Worm (Caenorhabditis elegans) whole organism, young adult: Measurements from ENCODE around the gene Y7A5A.2.
"Not testable (repeated sequence)": the region's sequence is repeated elsewhere in the genome, so short reads cannot be mapped to it uniquely, and the experiment has no call there.

Experiments
- B0035.1 ChIP-seq: sonication (generic microtip); optimal IDR thresholded peaks from 2 replicates; lab custom pipeline; 2016; ENCODE audit warnings: missing genetic modification characterization, mild to moderate bottlenecking, missing compliant biosample characterization, missing genotype, missing genetic modification reagents
- B0261.1 ChIP-seq: sonication (generic microtip); optimal IDR thresholded peaks from 2 replicates; lab custom pipeline; 2016; ENCODE audit warnings: mild to moderate bottlenecking, missing genetic modification characterization, moderate library complexity, missing compliant biosample characterization
- C17E4.6 ChIP-seq: fragments of 200-800 bp; sonication (Bioruptor generic); IDR thresholded peaks from 2 replicates; pipeline ENCODE4 v1.3.6; 2022; ENCODE audit warnings: missing genetic modification reagents, missing genetic modification characterization, missing compliant biosample characterization
- D2030.7 ChIP-seq: fragments of 200-800 bp; sonication (Bioruptor generic); IDR thresholded peaks from 2 replicates; pipeline ENCODE4 v1.3.6; 2022; ENCODE audit warnings: missing genetic modification reagents, missing genetic modification characterization, missing compliant biosample characterization
- F22D6.2 ChIP-seq: sonication (generic microtip); optimal IDR thresholded peaks from 2 replicates; lab custom pipeline; 2016; ENCODE audit warnings: mild to moderate bottlenecking, missing genetic modification characterization, missing compliant biosample characterization
- F23B12.7 ChIP-seq: sonication (generic microtip); optimal IDR thresholded peaks from 2 replicates; lab custom pipeline; 2017; ENCODE audit warnings: missing genetic modification characterization, mild to moderate bottlenecking, missing compliant biosample characterization, antibody characterized with exemption, moderate library complexity; ENCODE audit not compliant: insufficient read depth
- F49E8.2 ChIP-seq: sonication (generic microtip); optimal IDR thresholded peaks from 3 replicates; lab custom pipeline; 2017; ENCODE audit warnings: missing genetic modification characterization, mild to moderate bottlenecking, missing compliant biosample characterization, antibody characterized with exemption, moderate library complexity; ENCODE audit not compliant: insufficient read depth
- K11D2.4 ChIP-seq: fragments of 200-800 bp; sonication (Bioruptor generic); IDR thresholded peaks from 2 replicates; pipeline ENCODE4 v1.3.6; 2022; ENCODE audit warnings: missing genetic modification reagents, missing genetic modification characterization, missing compliant biosample characterization
- Y95B8A.8 ChIP-seq: fragments of 200-800 bp; sonication (Bioruptor generic); IDR thresholded peaks from 2 replicates; pipeline ENCODE4 v1.3.6; 2022; ENCODE audit warnings: missing genetic modification reagents, missing genetic modification characterization, missing compliant biosample characterization
- ZK185.1 ChIP-seq: sonication (generic microtip); optimal IDR thresholded peaks from 2 replicates; lab custom pipeline; 2016; ENCODE audit warnings: mild to moderate bottlenecking, missing genetic modification characterization, missing compliant biosample characterization; ENCODE audit not compliant: poor library complexity, severe bottlenecking
- akir-1 ChIP-seq: fragments of 200-800 bp; sonication (Bioruptor generic); optimal IDR thresholded peaks from 2 replicates; lab custom pipeline; 2018; ENCODE audit warnings: mild to moderate bottlenecking, missing genetic modification characterization, moderate library complexity, missing compliant biosample characterization
- aptf-3 ChIP-seq: fragments of 200-800 bp; sonication (Bioruptor generic); IDR thresholded peaks from 2 replicates; pipeline ENCODE4 v1.3.6; 2022; ENCODE audit warnings: missing genetic modification characterization, missing compliant biosample characterization
- atf-7 ChIP-seq: sonication (generic microtip); optimal IDR thresholded peaks from 2 replicates; lab custom pipeline; 2017; ENCODE audit warnings: mild to moderate bottlenecking, missing genetic modification characterization, missing compliant biosample characterization
- attf-6 ChIP-seq: fragments of 200-800 bp; sonication (Bioruptor generic); IDR thresholded peaks from 2 replicates; pipeline ENCODE4 v1.3.6; 2022; ENCODE audit warnings: missing genetic modification reagents, missing genetic modification characterization, missing compliant biosample characterization
- bed-2 ChIP-seq: fragments of 200-800 bp; sonication (Bioruptor generic); IDR thresholded peaks from 2 replicates; pipeline ENCODE4 v1.3.6; 2022; ENCODE audit warnings: missing genetic modification reagents, missing genetic modification characterization, missing compliant biosample characterization
- cebp-1 ChIP-seq, 2 experiments: fragments of 200-800 bp in 1 of 2; sonication (Bioruptor generic) in 1 of 2; sonication (generic microtip) in 1 of 2; IDR thresholded peaks in 1 of 2; optimal IDR thresholded peaks in 1 of 2; 2 replicates each; pipeline versions ENCODE4 v1.3.6 to Lab custom; 2017 to 2022; ENCODE audit warnings: missing compliant biosample characterization in 2 of 2, missing genetic modification characterization in 2 of 2, mild to moderate bottlenecking in 1 of 2, missing genetic modification reagents in 1 of 2, moderate library complexity in 1 of 2
- cebp-2 ChIP-seq: fragments of 200-800 bp; sonication (Bioruptor generic); IDR thresholded peaks from 2 replicates; pipeline ENCODE4 v1.3.6; 2022; ENCODE audit warnings: missing genetic modification characterization, missing compliant biosample characterization
- ceh-40 ChIP-seq: fragments of 200-800 bp; sonication (Bioruptor generic); IDR thresholded peaks from 2 replicates; pipeline ENCODE4 v1.3.6; 2022; ENCODE audit warnings: missing genetic modification characterization, missing compliant biosample characterization
- dox-1 ChIP-seq: fragments of 200-800 bp; sonication (Bioruptor generic); IDR thresholded peaks from 2 replicates; pipeline ENCODE4 v1.3.6; 2022; ENCODE audit warnings: missing genetic modification reagents, missing genetic modification characterization, missing compliant biosample characterization
- dpl-1 ChIP-seq: fragments of 150-350 bp; optimal IDR thresholded peaks from 2 replicates; lab custom pipeline; 2014; ENCODE audit warnings: missing biosample characterization, missing genetic modification reagents, missing genetic modification characterization
- egrh-3 ChIP-seq: fragments of 200-800 bp; sonication (Bioruptor generic); IDR thresholded peaks from 2 replicates; pipeline ENCODE4 v1.3.6; 2022; ENCODE audit warnings: missing genetic modification reagents, missing genetic modification characterization, missing compliant biosample characterization
- ekl-4 ChIP-seq: fragments of 200-800 bp; sonication (Bioruptor generic); IDR thresholded peaks from 2 replicates; pipeline ENCODE4 v1.3.6; 2022; ENCODE audit warnings: missing genetic modification reagents, missing genetic modification characterization, missing compliant biosample characterization
- hlh-26 ChIP-seq: fragments of 200-800 bp; sonication (Bioruptor generic); conservative IDR thresholded peaks from 2 replicates; pipeline ENCODE4 v1.3.6; 2022; ENCODE audit warnings: missing genetic modification reagents, missing genetic modification characterization, missing compliant biosample characterization
- hsf-1 ChIP-seq: fragments of 200-800 bp; sonication (Bioruptor generic); IDR thresholded peaks from 2 replicates; pipeline ENCODE4 v1.3.6; 2022; ENCODE audit warnings: missing genetic modification reagents, missing genetic modification characterization, missing compliant biosample characterization
- lin-26 ChIP-seq: fragments of 200-800 bp; sonication (Bioruptor generic); IDR thresholded peaks from 2 replicates; pipeline ENCODE4 v1.3.6; 2022; ENCODE audit warnings: missing genetic modification reagents, missing genetic modification characterization, missing compliant biosample characterization
- lin-40 ChIP-seq: sonication (generic microtip); optimal IDR thresholded peaks from 2 replicates; lab custom pipeline; 2016; ENCODE audit warnings: missing genetic modification characterization, mild to moderate bottlenecking, missing compliant biosample characterization, missing genotype, missing genetic modification reagents
- lin-54 ChIP-seq: fragments of 200-800 bp; sonication (Bioruptor generic); optimal IDR thresholded peaks from 2 replicates; lab custom pipeline; 2018; ENCODE audit warnings: mild to moderate bottlenecking, missing genetic modification characterization, missing compliant biosample characterization
- madf-6 ChIP-seq: fragments of 200-800 bp; sonication (Bioruptor generic); IDR thresholded peaks from 2 replicates; pipeline ENCODE4 v1.3.6; 2022; ENCODE audit warnings: missing genetic modification reagents, missing genetic modification characterization, missing compliant biosample characterization
- mcd-1 ChIP-seq: fragments of 200-800 bp; sonication (Bioruptor generic); IDR thresholded peaks from 2 replicates; pipeline ENCODE4 v1.3.6; 2022; ENCODE audit warnings: missing genetic modification reagents, missing genetic modification characterization, missing compliant biosample characterization
- mes-4 ChIP-seq: sonication (generic microtip); optimal IDR thresholded peaks from 2 replicates; lab custom pipeline; 2016; ENCODE audit warnings: missing genotype, missing genetic modification characterization, missing compliant biosample characterization
- nhr-120 ChIP-seq: fragments of 200-800 bp; sonication (Bioruptor generic); IDR thresholded peaks from 2 replicates; pipeline ENCODE4 v1.3.6; 2022; ENCODE audit warnings: missing genetic modification characterization, missing compliant biosample characterization
- nhr-179 ChIP-seq: sonication (generic microtip); optimal IDR thresholded peaks from 2 replicates; lab custom pipeline; 2016; ENCODE audit warnings: mild to moderate bottlenecking, missing genetic modification characterization, missing compliant biosample characterization
- sdz-38 ChIP-seq: sonication (generic microtip); optimal IDR thresholded peaks from 2 replicates; lab custom pipeline; 2016; ENCODE audit warnings: missing genotype, missing genetic modification characterization, missing compliant biosample characterization
- snpc-1.1 ChIP-seq: sonication (generic microtip); optimal IDR thresholded peaks from 2 replicates; lab custom pipeline; 2017; ENCODE audit warnings: missing genetic modification characterization, mild to moderate bottlenecking, missing compliant biosample characterization, antibody characterized with exemption, moderate library complexity, missing genotype, missing genetic modification reagents; ENCODE audit not compliant: insufficient read depth
- snpc-1.3 ChIP-seq: sonication (generic microtip); optimal IDR thresholded peaks from 2 replicates; lab custom pipeline; 2017; ENCODE audit warnings: missing genetic modification characterization, mild to moderate bottlenecking, missing compliant biosample characterization, antibody characterized with exemption, moderate library complexity, missing genotype, missing genetic modification reagents; ENCODE audit not compliant: insufficient read depth
- sptf-2 ChIP-seq: fragments of 200-800 bp; sonication (Bioruptor generic); optimal IDR thresholded peaks from 2 replicates; lab custom pipeline; 2018; ENCODE audit warnings: mild to moderate bottlenecking, missing genetic modification characterization, missing compliant biosample characterization
- tbp1 ChIP-seq: fragments of 200-800 bp; sonication (Bioruptor generic); optimal IDR thresholded peaks from 2 replicates; lab custom pipeline; 2018; ENCODE audit warnings: mild to moderate bottlenecking, missing genetic modification characterization, missing compliant biosample characterization
- tlf-1 ChIP-seq: fragments of 200-800 bp; sonication (Bioruptor generic); optimal IDR thresholded peaks from 2 replicates; lab custom pipeline; 2018; ENCODE audit warnings: mild to moderate bottlenecking, missing genetic modification characterization, missing compliant biosample characterization
- unc-62 ChIP-seq: fragments of 150-350 bp; optimal IDR thresholded peaks from 2 replicates; lab custom pipeline; 2014; ENCODE audit warnings: missing biosample characterization, missing genetic modification reagents, missing genetic modification characterization
- xnd-1 ChIP-seq: sonication (generic microtip); optimal IDR thresholded peaks from 2 replicates; lab custom pipeline; 2016; ENCODE audit warnings: missing genotype, missing genetic modification reagents, missing genetic modification characterization, missing compliant biosample characterization
- zfh-2 ChIP-seq: fragments of 200-800 bp; sonication (Bioruptor generic); conservative IDR thresholded peaks from 2 replicates; pipeline ENCODE4 v1.3.6; 2022; ENCODE audit warnings: missing genetic modification reagents, missing genetic modification characterization, missing compliant biosample characterization
- ztf-18 ChIP-seq: sonication (generic microtip); optimal IDR thresholded peaks from 2 replicates; lab custom pipeline; 2016; ENCODE audit warnings: missing genotype, mild to moderate bottlenecking, missing genetic modification characterization, missing compliant biosample characterization
- ztf-25 ChIP-seq: fragments of 200-800 bp; sonication (Bioruptor generic); IDR thresholded peaks from 2 replicates; pipeline ENCODE4 v1.3.6; 2022; ENCODE audit warnings: missing genetic modification reagents, missing genetic modification characterization, missing compliant biosample characterization

Gene Y7A5A.2

DNA sequence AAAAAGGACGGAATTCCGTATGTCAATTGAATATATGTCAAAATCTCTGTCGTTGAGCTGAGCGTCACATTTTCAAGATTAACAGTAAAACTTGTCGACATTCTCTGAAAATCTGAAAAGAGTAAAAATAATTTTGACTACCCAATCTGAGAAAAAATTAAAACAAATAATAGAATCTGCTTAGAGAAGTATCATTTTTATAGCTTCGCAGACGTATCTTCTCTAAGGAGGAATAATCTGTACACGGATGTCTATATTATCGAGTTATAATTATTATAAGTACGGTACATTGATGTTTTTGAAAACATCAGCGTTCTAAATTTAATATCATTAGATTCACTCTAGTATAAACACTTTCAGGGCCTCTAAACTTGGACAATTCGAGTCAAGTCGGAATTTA lies 32.0 kb downstream of the Y7A5A.2 start, which contains the start of gene srg-64:
Gene srg-64 (minus strand): TSS at position 101 of the 400 bp plus-strand sequence.
- TF ChIP-seq unc-62 (GFP tag; lab: Kevin White, UChicago) (no peak), tlf-1 (GFP tag; lab: Kevin White, UChicago) (no peak), cebp-2 (GFP tag; lab: Robert Waterston, UW) (no peak), nhr-179 (tag; lab: Kevin White, UChicago) (no peak), hlh-26 (GFP tag; lab: Robert Waterston, UW) (no peak), K11D2.4 (GFP tag; lab: Robert Waterston, UW) (no peak), Y95B8A.8 (GFP tag; lab: Robert Waterston, UW) (no peak), sdz-38 (tag; lab: Kevin White, UChicago) (no peak)
- TF ChIP-seq, all 124 proteins: peak for 0

- 0 out of 2 replicates have a peak, but pooled peaks have one; percentile 7 for TF ChIP-seq madf-6 (GFP tag; lab: Robert Waterston, UW)
- TF ChIP-seq lin-26 (GFP tag; lab: Robert Waterston, UW), result peak; percentile 50; the same call in 1 of the 2 replicates
- peak; percentile 59; the same call in 1 of the 2 replicates for TF ChIP-seq attf-6
- 0 out of 2 replicates have a peak, but pooled peaks have one; percentile 37 for TF ChIP-seq ztf-25
- peak; percentile 43 for TF ChIP-seq mcd-1
- TF ChIP-seq dox-1 (GFP tag; lab: Robert Waterston, UW), result peak; percentile 49; the same call in 1 of the 2 replicates
- TF ChIP-seq egrh-3, result peak; percentile 95
- peak; percentile 85 for TF ChIP-seq zfh-2 (GFP tag; lab: Robert Waterston, UW)
- peak; percentile 38; the same call in 1 of the 2 replicates for TF ChIP-seq cebp-1 (GFP tag; IDR thresholded peaks at IDR 0.05; lab: Robert Waterston, UW)
- TF ChIP-seq cebp-1 (tag; optimal IDR thresholded peaks at IDR 0.05; lab: Kevin White, UChicago), result not testable (repeated sequence)
- 0 out of 2 replicates have a peak, but pooled peaks have one; percentile 18 for TF ChIP-seq bed-2 (GFP tag; lab: Robert Waterston, UW)
- TF ChIP-seq, all 124 proteins: peak for 10; not testable (repeated sequence) for 114
Observed at ce11 chrX:15738432-15739003, 34.0 kb downstream of the Y7A5A.2 start.

- peak; percentile 32 for TF ChIP-seq lin-54 (GFP tag; lab: Kevin White, UChicago)
- TF ChIP-seq ZK185.1 (tag; lab: Kevin White, UChicago), result no peak
- peak; percentile 42 for TF ChIP-seq B0261.1
- no peak for TF ChIP-seq C17E4.6 (GFP tag; lab: Robert Waterston, UW)
- TF ChIP-seq sptf-2 (GFP tag; lab: Kevin White, UChicago), result no peak
- no peak for TF ChIP-seq aptf-3 (GFP tag; lab: Robert Waterston, UW)
- no peak for TF ChIP-seq nhr-179 (tag; lab: Kevin White, UChicago)
- TF ChIP-seq K11D2.4 (GFP tag; lab: Robert Waterston, UW), result peak; percentile 77
- no peak for TF ChIP-seq xnd-1
- TF ChIP-seq F22D6.2 (tag; lab: Kevin White, UChicago), result peak; percentile 41
- TF ChIP-seq tbp1 (GFP tag; lab: Kevin White, UChicago), result peak; percentile 67
- no peak for TF ChIP-seq snpc-1.1 (tag; lab: Kevin White, UChicago)
- no peak for TF ChIP-seq mes-4 (tag; lab: Kevin White, UChicago)
- no peak for TF ChIP-seq F49E8.2 (tag; lab: Kevin White, UChicago)
- TF ChIP-seq dpl-1 (GFP tag; lab: Kevin White, UChicago), result no peak
- no peak for TF ChIP-seq D2030.7 (GFP tag; lab: Robert Waterston, UW)
- TF ChIP-seq F23B12.7 (tag; lab: Kevin White, UChicago), result no peak
- TF ChIP-seq lin-40 (tag; lab: Kevin White, UChicago), result peak; percentile 92
- no peak for TF ChIP-seq hsf-1 (GFP tag; lab: Robert Waterston, UW)
- TF ChIP-seq atf-7, result peak; percentile 8
- no peak for TF ChIP-seq snpc-1.3
- no peak for TF ChIP-seq ceh-40 (GFP tag; lab: Robert Waterston, UW)
- no peak for TF ChIP-seq ekl-4
- no peak for TF ChIP-seq nhr-120 (GFP tag; lab: Robert Waterston, UW)
- no peak for TF ChIP-seq ztf-18 (tag; lab: Kevin White, UChicago)
- TF ChIP-seq akir-1, result no peak
- TF ChIP-seq B0035.1 (tag; lab: Kevin White, UChicago), result no peak
Observed at ce11 chrX:15736419-15736818, 36.1 kb downstream of the Y7A5A.2 start.
